Worm (Caenorhabditis elegans): ENCODE measurements around the gene C55B6.1.

DNA sequence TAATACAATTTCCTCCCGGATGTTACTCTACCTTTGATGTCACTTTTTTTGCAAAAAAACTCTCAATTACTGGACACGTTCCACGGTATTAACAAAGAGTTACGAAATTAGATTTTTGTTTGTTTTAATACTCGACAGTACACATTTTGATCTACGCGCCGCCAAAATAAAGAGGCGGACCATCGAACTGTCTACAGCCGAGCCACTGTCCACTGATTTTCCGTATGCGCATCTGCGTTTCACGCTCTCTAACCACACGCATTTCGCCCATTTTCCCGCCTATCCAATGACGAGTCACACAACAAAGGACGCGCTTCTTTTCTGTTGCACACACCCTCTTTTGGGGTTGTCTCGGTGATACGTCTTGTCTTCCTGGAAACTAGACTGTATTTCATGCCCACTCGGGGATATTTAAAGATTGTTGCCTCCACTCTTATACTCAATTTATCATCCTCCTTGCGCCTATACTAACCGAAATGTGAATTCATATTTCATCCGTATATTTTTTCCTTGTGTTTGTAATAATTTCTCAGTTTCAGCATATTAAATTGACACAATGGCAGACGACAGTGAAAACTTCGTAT, at the start of gene C55B6.1:
- no peak for TF ChIP-seq blmp-1 (tag; optimal IDR thresholded peaks at IDR 0.05; ENCODE audit: insufficient read depth)
- no peak for TF ChIP-seq snpc-4 (tag; optimal IDR thresholded peaks at IDR 0.05)
- no peak for TF ChIP-seq nhr-11 (tag; optimal IDR thresholded peaks at IDR 0.05)
- no peak for TF ChIP-seq aly-2 (tag; optimal IDR thresholded peaks at IDR 0.05)
- no peak for TF ChIP-seq elt-3 (tag; optimal IDR thresholded peaks at IDR 0.05)
- no peak for TF ChIP-seq mdl-1 (tag; optimal IDR thresholded peaks at IDR 0.05)
- TF ChIP-seq sma-3 (GFP tag; optimal IDR thresholded peaks at IDR 0.05) = no peak
- no peak for TF ChIP-seq ceh-16 (tag; optimal IDR thresholded peaks at IDR 0.05)
- TF ChIP-seq ztf-4 (tag; optimal IDR thresholded peaks at IDR 0.05) = no peak
- no peak for TF ChIP-seq nhr-25 (tag; optimal IDR thresholded peaks at IDR 0.05)

Measured in whole organism, L2 larva.